Worm (Caenorhabditis elegans) whole organism, L4 larva: ENCODE data around the gene ucp-4.

Source experiments
- F26F4.8 ChIP-seq: fragments of 200-800 bp; sonication (Bioruptor generic); conservative IDR thresholded peaks from 2 replicates; pipeline ENCODE4 v1.3.6; 2022; ENCODE audit warnings: missing genetic modification characterization, missing compliant biosample characterization
- R02D3.7 ChIP-seq: fragments of 150-350 bp; sonication (generic microtip); optimal IDR thresholded peaks from 3 replicates; lab custom pipeline; 2014; ENCODE audit warnings: missing biosample characterization, missing genetic modification characterization
- aha-1 ChIP-seq: fragments of 150-350 bp; peaks from one replicate; lab custom pipeline; 2014; ENCODE audit warnings: missing biosample characterization, missing genetic modification characterization
- aly-2 ChIP-seq: sonication (generic microtip); optimal IDR thresholded peaks from 2 replicates; lab custom pipeline; 2018; ENCODE audit warnings: missing biosample characterization, missing genetic modification characterization
- ceh-28 ChIP-seq: fragments of 150-350 bp; optimal IDR thresholded peaks from 2 replicates; lab custom pipeline; 2014; ENCODE audit warnings: missing biosample characterization, missing genetic modification reagents, missing genetic modification characterization
- ceh-44 ChIP-seq: fragments of 200-800 bp; sonication (Bioruptor generic); IDR thresholded peaks from 2 replicates; pipeline ENCODE4 v1.3.6; 2022; ENCODE audit warnings: missing genetic modification reagents, missing genetic modification characterization, missing compliant biosample characterization
- daf-19 ChIP-seq: fragments of 200-800 bp; sonication (Bioruptor generic); conservative IDR thresholded peaks from 2 replicates; pipeline ENCODE4 v1.3.6; 2022; ENCODE audit warnings: missing genetic modification characterization, missing compliant biosample characterization
- egl-27 ChIP-seq: sonication (generic microtip); optimal IDR thresholded peaks from 3 replicates; lab custom pipeline; 2017; ENCODE audit warnings: missing biosample characterization, missing genetic modification reagents, missing genetic modification characterization
- hif-1 ChIP-seq, 2 experiments: sonication (generic microtip); optimal IDR thresholded peaks; 2 replicates each; lab custom pipeline; 2016 to 2017; ENCODE audit warnings: missing compliant biosample characterization in 2 of 2, missing genetic modification characterization in 2 of 2, missing genetic modification reagents in 2 of 2, missing genotype in 2 of 2, mild to moderate bottlenecking in 1 of 2
- lin-38 ChIP-seq: fragments of 200-800 bp; sonication (Bioruptor generic); IDR thresholded peaks from 2 replicates; pipeline ENCODE4 v1.3.6; 2022; ENCODE audit warnings: missing genetic modification reagents, missing genetic modification characterization, missing compliant biosample characterization
- mdt-29 ChIP-seq: fragments of 200-800 bp; sonication (Bioruptor generic); IDR thresholded peaks from 2 replicates; pipeline ENCODE4 v1.3.6; 2022; ENCODE audit warnings: missing genetic modification reagents, missing genetic modification characterization, missing compliant biosample characterization
- mxl-3 ChIP-seq: fragments of 200-800 bp; sonication (Bioruptor generic); optimal IDR thresholded peaks from 2 replicates; lab custom pipeline; 2018; ENCODE audit warnings: mild to moderate bottlenecking, missing genetic modification characterization, missing compliant biosample characterization
- nhr-76 ChIP-seq: fragments of 150-350 bp; optimal IDR thresholded peaks from 2 replicates; lab custom pipeline; 2014; ENCODE audit warnings: missing biosample characterization, missing genetic modification characterization
- pha-4 ChIP-seq, 2 experiments: fragments of 150-350 bp in 1 of 2; fragments of 200-800 bp in 1 of 2; sonication (Bioruptor generic) in 1 of 2; IDR thresholded peaks in 1 of 2; optimal IDR thresholded peaks in 1 of 2; 2 replicates each; pipeline versions ENCODE4 v1.3.6 to Lab custom; 2014 to 2022; ENCODE audit warnings: missing genetic modification characterization in 2 of 2, missing genetic modification reagents in 2 of 2, missing biosample characterization in 1 of 2, missing compliant biosample characterization in 1 of 2
- php-3 ChIP-seq: fragments of 200-800 bp; sonication (Bioruptor generic); IDR thresholded peaks from 2 replicates; pipeline ENCODE4 v1.3.6; 2022; ENCODE audit warnings: missing genetic modification reagents, missing genetic modification characterization, missing compliant biosample characterization
- sdz-12 ChIP-seq: fragments of 200-800 bp; sonication (Bioruptor generic); optimal IDR thresholded peaks from 2 replicates; lab custom pipeline; 2018; ENCODE audit warnings: mild to moderate bottlenecking, missing genetic modification characterization, missing compliant biosample characterization
- set-16 ChIP-seq: fragments of 200-800 bp; sonication (Bioruptor generic); IDR thresholded peaks from 2 replicates; pipeline ENCODE4 v1.3.6; 2022; ENCODE audit warnings: missing genetic modification reagents, missing genetic modification characterization, missing compliant biosample characterization
- snpc-4 ChIP-seq: fragments of 150-350 bp; optimal IDR thresholded peaks from 2 replicates; lab custom pipeline; 2014; ENCODE audit warnings: missing biosample characterization, missing genetic modification characterization
- spr-3 ChIP-seq: fragments of 200-800 bp; sonication (Bioruptor generic); optimal IDR thresholded peaks from 2 replicates; lab custom pipeline; 2018; ENCODE audit warnings: mild to moderate bottlenecking, missing genetic modification characterization, missing compliant biosample characterization
- ztf-11 ChIP-seq: fragments of 150-350 bp; optimal IDR thresholded peaks from 2 replicates; lab custom pipeline; 2014; ENCODE audit warnings: missing biosample characterization, missing genetic modification characterization
- ztf-7 ChIP-seq: fragments of 150-350 bp; optimal IDR thresholded peaks from 2 replicates; lab custom pipeline; 2014; ENCODE audit warnings: missing biosample characterization, missing genetic modification characterization

Gene ucp-4

ce11 chrV:9384359-9384758 lies 50.3 kb downstream of the ucp-4 start:
- TF ChIP-seq aly-2 (tag; lab: Kevin White, UChicago) (no peak), pha-4 (GFP tag; IDR thresholded peaks at IDR 0.05; lab: Robert Waterston, UW) (no peak), pha-4 (tag; optimal IDR thresholded peaks at IDR 0.05; lab: Kevin White, UChicago) (no peak), sdz-12 (GFP tag; lab: Kevin White, UChicago) (no peak), hif-1 (tag; optimal IDR thresholded peaks at IDR 0.05; lab: Kevin White, UChicago) (no peak), php-3 (GFP tag; lab: Robert Waterston, UW) (no peak), spr-3 (GFP tag; lab: Kevin White, UChicago) (no peak), egl-27 (tag; lab: Kevin White, UChicago) (no peak), ceh-28 (tag; lab: Kevin White, UChicago) (no peak), ceh-44 (GFP tag; lab: Robert Waterston, UW) (no peak), aha-1 (tag; lab: Kevin White, UChicago) (no peak), mdt-29 (GFP tag; lab: Robert Waterston, UW) (no peak), ztf-11 (tag; lab: Kevin White, UChicago) (no peak), mxl-3 (GFP tag; lab: Kevin White, UChicago) (no peak), snpc-4 (tag; lab: Kevin White, UChicago) (no peak), lin-38 (GFP tag; lab: Robert Waterston, UW) (no peak), F26F4.8 (no peak), ztf-7 (tag; lab: Kevin White, UChicago) (no peak), nhr-76 (no peak), daf-19 (GFP tag; lab: Robert Waterston, UW) (no peak), set-16 (GFP tag; lab: Robert Waterston, UW) (no peak)

ce11 chrV:9384949-9385348 lies 50.9 kb downstream of the ucp-4 start:
- no peak for TF ChIP-seq R02D3.7 (tag; lab: Kevin White, UChicago)
- TF ChIP-seq aha-1 (tag; lab: Kevin White, UChicago): peak; percentile 52

ce11 chrV:9386143-9386542 lies 52.0 kb downstream of the ucp-4 start, which contains the start of gene hum-2:
hum-2 (plus strand) TSS chrV:9386175.
- TF ChIP-seq aha-1 (tag; lab: Kevin White, UChicago): peak; percentile 94
- TF ChIP-seq mdt-29 (GFP tag; lab: Robert Waterston, UW): no peak
